Fruit fly (Drosophila melanogaster) whole organism, embryonic: Measurements from ENCODE around the gene CG34180.

Source experiments
- Adf1 ChIP-seq: fragments of 200-800 bp; sonication (Bioruptor generic); IDR thresholded peaks from 2 replicates; pipeline ENCODE4 v1.3.6; 2022; ENCODE audit warnings: missing biosample characterization, missing genetic modification characterization
- Atf3 ChIP-seq: fragments of 200-800 bp; sonication (Bioruptor generic); optimal IDR thresholded peaks from 3 replicates; lab custom pipeline; 2016; ENCODE audit warnings: missing biosample characterization, missing genetic modification characterization
- Awh ChIP-seq: fragments of 200-800 bp; sonication (Bioruptor generic); IDR thresholded peaks from 2 replicates; pipeline ENCODE4, ENCODE4 v1.3.6; 2022; ENCODE audit warnings: missing biosample characterization, missing genetic modification characterization
- Bgb ChIP-seq: fragments of 200-800 bp; sonication (Bioruptor generic); IDR thresholded peaks from 2 replicates; pipeline ENCODE4 v1.3.6; 2022; ENCODE audit warnings: missing biosample characterization, missing genetic modification characterization; ENCODE audit not compliant: partially characterized antibody
- Blimp-1 ChIP-seq: fragments of 200-800 bp; sonication (Bioruptor generic); optimal IDR thresholded peaks from 3 replicates; lab custom pipeline; 2018; ENCODE audit warnings: missing biosample characterization, missing genetic modification characterization, mild to moderate bottlenecking, moderate library complexity, missing genetic modification reagents
- CG11504 ChIP-seq: fragments of 200-800 bp; sonication (Bioruptor generic); optimal IDR thresholded peaks from 3 replicates; lab custom pipeline; 2019; ENCODE audit warnings: missing biosample characterization, mild to moderate bottlenecking, missing genetic modification characterization, moderate library complexity
- CG12155 ChIP-seq: fragments of 200-800 bp; sonication (Bioruptor generic); optimal IDR thresholded peaks from 3 replicates; lab custom pipeline; 2016; ENCODE audit warnings: missing biosample characterization, missing genetic modification characterization
- CG13894 ChIP-seq: fragments of 200-800 bp; sonication (Bioruptor generic); optimal IDR thresholded peaks from 3 replicates; lab custom pipeline; 2018; ENCODE audit warnings: missing biosample characterization, mild to moderate bottlenecking, missing genetic modification characterization, moderate library complexity
- CG1529 ChIP-seq: fragments of 200-800 bp; sonication (Bioruptor generic); optimal IDR thresholded peaks from 3 replicates; lab custom pipeline; 2018; ENCODE audit warnings: missing biosample characterization, missing genetic modification characterization
- CG15601 ChIP-seq: fragments of 200-800 bp; sonication (Bioruptor generic); optimal IDR thresholded peaks from 3 replicates; lab custom pipeline; 2019; ENCODE audit warnings: missing biosample characterization, mild to moderate bottlenecking, missing genetic modification characterization, moderate library complexity
- CG17328 ChIP-seq: fragments of 200-800 bp; sonication (Bioruptor generic); IDR thresholded peaks from 2 replicates; pipeline ENCODE4 v1.3.6; 2022; ENCODE audit warnings: missing biosample characterization, missing genetic modification characterization
- CG17802 ChIP-seq: fragments of 200-800 bp; sonication (Bioruptor generic); optimal IDR thresholded peaks from 2 replicates; lab custom pipeline; 2018; ENCODE audit warnings: missing biosample characterization, mild to moderate bottlenecking, missing genetic modification characterization, moderate library complexity
- CG17829 ChIP-seq: fragments of 200-800 bp; optimal IDR thresholded peaks from 2 replicates; lab custom pipeline; 2019; ENCODE audit warnings: missing biosample characterization, mild to moderate bottlenecking, missing genetic modification characterization, moderate library complexity
- CG18599 ChIP-seq: fragments of 200-800 bp; sonication (Bioruptor generic); optimal IDR thresholded peaks from 3 replicates; lab custom pipeline; 2017; ENCODE audit warnings: missing biosample characterization, missing genetic modification characterization, mild to moderate bottlenecking, moderate library complexity, missing genetic modification reagents
- CG30020 ChIP-seq: fragments of 200-800 bp; optimal IDR thresholded peaks from 2 replicates; lab custom pipeline; 2019; ENCODE audit warnings: missing biosample characterization, mild to moderate bottlenecking, missing genetic modification characterization, moderate library complexity
- CG32767 ChIP-seq: fragments of 200-800 bp; sonication (Bioruptor generic); IDR thresholded peaks from 2 replicates; pipeline ENCODE4 v1.3.6; 2022; ENCODE audit warnings: missing biosample characterization, missing genetic modification characterization
- CG3847 ChIP-seq: fragments of 200-800 bp; sonication (Bioruptor generic); IDR thresholded peaks from 2 replicates; pipeline ENCODE4 v1.3.6; 2022; ENCODE audit warnings: missing biosample characterization, missing genetic modification characterization
- CG7372 ChIP-seq: fragments of 200-800 bp; sonication (Bioruptor generic); IDR thresholded peaks from 2 replicates; pipeline ENCODE4 v1.3.6; 2022; ENCODE audit warnings: missing biosample characterization, missing genetic modification characterization
- CG7556 ChIP-seq: fragments of 200-800 bp; sonication (Bioruptor generic); optimal IDR thresholded peaks from 2 replicates; lab custom pipeline; 2017; ENCODE audit warnings: missing biosample characterization, mild to moderate bottlenecking, missing genetic modification characterization
- Camta ChIP-seq: fragments of 200-800 bp; sonication (Bioruptor generic); optimal IDR thresholded peaks from 2 replicates; lab custom pipeline; 2016; ENCODE audit warnings: missing biosample characterization, missing genetic modification characterization
- Deaf1 ChIP-seq: fragments of 200-800 bp; optimal IDR thresholded peaks from 3 replicates; lab custom pipeline; 2019; ENCODE audit warnings: missing biosample characterization, mild to moderate bottlenecking, missing genetic modification characterization, moderate library complexity
- Elba2 ChIP-seq: fragments of 200-800 bp; sonication (Bioruptor generic); optimal IDR thresholded peaks from 3 replicates; lab custom pipeline; 2016; ENCODE audit warnings: missing biosample characterization, missing genetic modification characterization
- HLH4C ChIP-seq: fragments of 200-800 bp; sonication (Bioruptor generic); IDR thresholded peaks from 3 replicates; pipeline ENCODE4 v1.3.6; 2022; ENCODE audit warnings: missing biosample characterization, missing genetic modification characterization; ENCODE audit not compliant: partially characterized antibody
- Hsf ChIP-seq: fragments of 200-800 bp; sonication (Bioruptor generic); optimal IDR thresholded peaks from 3 replicates; lab custom pipeline; 2016; ENCODE audit warnings: missing biosample characterization, missing genetic modification characterization
- Med ChIP-seq: fragments of 200-800 bp; sonication (Bioruptor generic); peaks from one replicate; lab custom pipeline; 2016; ENCODE audit warnings: missing biosample characterization, missing genetic modification characterization, mild to moderate bottlenecking, inconsistent platforms, moderate library complexity
- Oli ChIP-seq: fragments of 200-800 bp; sonication (Bioruptor generic); optimal IDR thresholded peaks from 2 replicates; lab custom pipeline; 2018; ENCODE audit warnings: missing biosample characterization, mild to moderate bottlenecking, missing genetic modification characterization, moderate library complexity
- Poxn ChIP-seq: fragments of 200-800 bp; sonication (Bioruptor generic); IDR thresholded peaks from 2 replicates; pipeline ENCODE4 v1.3.6; 2022; ENCODE audit warnings: missing biosample characterization, missing genetic modification characterization
- Six4 ChIP-seq: fragments of 200-800 bp; sonication (Bioruptor generic); optimal IDR thresholded peaks from 2 replicates; lab custom pipeline; 2016; ENCODE audit warnings: missing biosample characterization, missing genetic modification characterization
- Trl ChIP-seq, 3 experiments: fragments of >200 bp in 2 of 3; fragments of 200-800 bp in 1 of 3; sonication (Bioruptor generic) in 1 of 3; optimal IDR thresholded peaks; 2 replicates in 1 of 3; 3 replicates in 2 of 3; lab custom pipeline; 2016 to 2017; ENCODE audit warnings: missing biosample characterization in 1 of 3, missing genetic modification characterization in 1 of 3
- ci ChIP-seq: fragments of 200-800 bp; sonication (Bioruptor generic); IDR thresholded peaks from 3 replicates; pipeline ENCODE4 v1.3.6; 2022; ENCODE audit warnings: missing biosample characterization, missing genetic modification characterization
- crol ChIP-seq: fragments of 200-800 bp; sonication (Bioruptor generic); IDR thresholded peaks from 2 replicates; pipeline ENCODE4 v1.3.6; 2022; ENCODE audit warnings: missing biosample characterization, missing genetic modification characterization
- dimm ChIP-seq: fragments of 200-800 bp; sonication (Bioruptor generic); IDR thresholded peaks from 2 replicates; pipeline ENCODE4 v1.3.6; 2022; ENCODE audit warnings: missing biosample characterization, missing genetic modification characterization
- disco-r ChIP-seq: fragments of 200-800 bp; sonication (Bioruptor generic); optimal IDR thresholded peaks from 2 replicates; lab custom pipeline; 2016; ENCODE audit warnings: missing biosample characterization, missing genetic modification characterization
- gcm ChIP-seq: fragments of 200-800 bp; sonication (Bioruptor generic); optimal IDR thresholded peaks from 2 replicates; lab custom pipeline; 2019; ENCODE audit warnings: missing biosample characterization, mild to moderate bottlenecking, missing genetic modification characterization, moderate library complexity
- gem ChIP-seq: fragments of 200-800 bp; sonication (Bioruptor generic); optimal IDR thresholded peaks from 2 replicates; lab custom pipeline; 2019; ENCODE audit warnings: missing biosample characterization, mild to moderate bottlenecking, missing genetic modification characterization, moderate library complexity
- her ChIP-seq: fragments of 200-800 bp; sonication (Bioruptor generic); optimal IDR thresholded peaks from 2 replicates; lab custom pipeline; 2016; ENCODE audit warnings: missing biosample characterization, missing genetic modification characterization
- ken ChIP-seq: fragments of 200-800 bp; sonication (Bioruptor generic); IDR thresholded peaks from 3 replicates; pipeline ENCODE4 v1.3.6; 2022; ENCODE audit warnings: missing biosample characterization, missing genetic modification characterization
- lab ChIP-seq: fragments of 200-800 bp; sonication (Bioruptor generic); optimal IDR thresholded peaks from 3 replicates; lab custom pipeline; 2017; ENCODE audit warnings: missing biosample characterization, missing genetic modification characterization, mild to moderate bottlenecking, moderate library complexity, missing genetic modification reagents
- nerfin-1 ChIP-seq: fragments of 200-800 bp; sonication (Bioruptor generic); optimal IDR thresholded peaks from 3 replicates; lab custom pipeline; 2019; ENCODE audit warnings: missing biosample characterization, mild to moderate bottlenecking, missing genetic modification characterization, moderate library complexity
- pum ChIP-seq: fragments of 200-800 bp; sonication (Bioruptor generic); optimal IDR thresholded peaks from 2 replicates; lab custom pipeline; 2016; ENCODE audit warnings: missing biosample characterization, missing genetic modification characterization
- row ChIP-seq: fragments of 200-800 bp; sonication (Bioruptor generic); IDR thresholded peaks from 3 replicates; pipeline ENCODE4 v1.3.6; 2022; ENCODE audit warnings: missing biosample characterization, missing genetic modification characterization
- seq ChIP-seq: fragments of 200-800 bp; sonication (Bioruptor generic); IDR thresholded peaks from 2 replicates; pipeline ENCODE4 v1.3.6; 2022; ENCODE audit warnings: missing biosample characterization, missing genetic modification characterization
- sisA ChIP-seq: fragments of 200-800 bp; sonication (Bioruptor generic); IDR thresholded peaks from 2 replicates; pipeline ENCODE4 v1.3.6; 2022; ENCODE audit warnings: missing biosample characterization, missing genetic modification characterization
- tgo ChIP-seq: fragments of 200-800 bp; sonication (Bioruptor generic); IDR thresholded peaks from 3 replicates; pipeline ENCODE4 v1.3.6; 2022; ENCODE audit warnings: missing biosample characterization, missing genetic modification characterization
- ttk ChIP-seq: fragments of 200-800 bp; sonication (Bioruptor generic); IDR thresholded peaks from 2 replicates; pipeline ENCODE4 v2.1.2; 2022; ENCODE audit warnings: missing biosample characterization, missing genetic modification characterization
- vfl ChIP-seq: fragments of 200-800 bp; sonication (Bioruptor generic); optimal IDR thresholded peaks from 2 replicates; lab custom pipeline; 2016; ENCODE audit warnings: missing biosample characterization, missing genetic modification characterization
- vnd ChIP-seq: fragments of 200-800 bp; sonication (Bioruptor generic); IDR thresholded peaks from 3 replicates; pipeline ENCODE4 v1.3.6; 2022; ENCODE audit warnings: missing biosample characterization, missing genetic modification characterization; ENCODE audit not compliant: partially characterized antibody
- zen ChIP-seq: fragments of 200-800 bp; sonication (Bioruptor generic); optimal IDR thresholded peaks from 3 replicates; lab custom pipeline; 2018; ENCODE audit warnings: missing biosample characterization, mild to moderate bottlenecking, missing genetic modification characterization, moderate library complexity

CG34180 gene

DNA sequence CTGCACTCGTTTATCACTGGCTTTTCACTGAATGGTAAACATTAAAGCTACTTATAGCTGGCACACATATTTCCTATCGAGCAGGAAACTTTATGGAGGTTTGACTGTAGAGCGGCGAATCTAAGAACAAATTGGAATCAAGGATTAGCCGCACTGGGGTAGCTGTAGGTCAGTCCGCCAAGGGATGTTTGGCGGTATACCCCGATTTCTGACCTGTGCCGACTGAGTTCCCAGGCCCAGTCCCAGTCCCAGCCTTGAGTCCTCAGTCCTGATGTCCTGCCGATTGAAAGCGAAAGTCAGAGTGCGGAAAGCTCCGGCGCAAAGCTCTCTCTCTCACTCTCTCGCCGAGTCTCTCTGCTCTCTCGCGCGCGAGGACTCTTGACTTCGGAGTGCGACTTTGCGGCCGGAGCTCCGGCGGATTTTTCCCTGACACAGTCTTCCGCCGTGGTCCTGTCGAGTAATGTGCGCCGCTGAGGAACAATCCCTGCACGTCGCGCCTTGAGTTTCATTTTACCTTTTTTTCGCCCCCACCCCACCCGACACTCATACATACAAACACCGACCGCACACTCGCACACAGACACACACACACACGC, 6.3 kb upstream of the CG34180 start, which contains the start of gene CG13995 (continued):
- TF ChIP-seq Oli (tag; lab: Kevin White, UChicago) (no peak), Awh (GFP tag; lab: Robert Waterston, UW) (no peak), CG7372 (no peak), Adf1 (GFP tag; lab: Robert Waterston, UW) (peak; percentile 14; the same call in 1 of the 2 replicates), CG11504 (no peak), CG17328 (no peak), CG30020 (tag; lab: Kevin White, UChicago) (no peak), CG3847 (GFP tag; lab: Robert Waterston, UW) (no peak), seq (peak; percentile 31; the same call in 1 of the 2 replicates), dimm (no peak), CG15601 (no peak), ttk (GFP tag; lab: Robert Waterston, UW) (0 out of 2 replicates have a peak, but pooled peaks have one; percentile 24), sisA (GFP tag; lab: Robert Waterston, UW) (no peak), CG17829 (tag; lab: Kevin White, UChicago) (no peak), Med (GFP tag; lab: Kevin White, UChicago) (peak; percentile 58), nerfin-1 (tag; lab: Kevin White, UChicago) (no peak), Blimp-1 (peak; percentile 28), ci (GFP tag; lab: Robert Waterston, UW) (no peak), row (GFP tag; lab: Robert Waterston, UW) (peak; percentile 12; the same call in 1 of the 3 replicates), Poxn (GFP tag; lab: Robert Waterston, UW) (no peak), Camta (GFP tag; lab: Kevin White, UChicago) (no peak), pum (GFP tag; lab: Kevin White, UChicago) (no peak), vfl (GFP tag; lab: Kevin White, UChicago) (no peak), CG12155 (GFP tag; lab: Kevin White, UChicago) (no peak), Elba2 (GFP tag; lab: Kevin White, UChicago) (no peak), CG7556 (no peak), Six4 (GFP tag; lab: Kevin White, UChicago) (no peak), CG17802 (tag; lab: Kevin White, UChicago) (no peak), Bgb (GFP tag; lab: Robert Waterston, UW) (peak; percentile 27; the same call in 1 of the 2 replicates), vnd (no peak), her (no peak), CG13894 (peak; percentile 100), tgo (no peak), gem (tag; lab: Kevin White, UChicago) (no peak), lab (GFP tag; lab: Kevin White, UChicago) (peak; percentile 22), Hsf (GFP tag; lab: Kevin White, UChicago) (no peak), Deaf1 (tag; lab: Kevin White, UChicago) (peak; percentile 89), HLH4C (GFP tag; lab: Robert Waterston, UW) (no peak), zen (tag; lab: Kevin White, UChicago) (no peak), Atf3 (GFP tag; lab: Kevin White, UChicago) (no peak), crol (GFP tag; lab: Robert Waterston, UW) (no peak), disco-r (no peak), CG1529 (GFP tag; lab: Kevin White, UChicago) (no peak), CG32767 (0 out of 2 replicates have a peak, but pooled peaks have one; percentile 26), gcm (GFP tag; lab: Kevin White, UChicago) (no peak), CG18599 (GFP tag; lab: Kevin White, UChicago) (peak; percentile 7), ken (no peak), Trl (optimal IDR thresholded peaks at IDR 0.05; lab: Kevin White, UChicago) (peak in 1 of 2 experiments; percentile 71), Trl (GFP tag; optimal IDR thresholded peaks at IDR 0.05; lab: Kevin White, UChicago) (no peak)
